Fruit fly (Drosophila melanogaster): ENCODE data around the gene RabGGTb.

RabGGTb gene

DNA sequence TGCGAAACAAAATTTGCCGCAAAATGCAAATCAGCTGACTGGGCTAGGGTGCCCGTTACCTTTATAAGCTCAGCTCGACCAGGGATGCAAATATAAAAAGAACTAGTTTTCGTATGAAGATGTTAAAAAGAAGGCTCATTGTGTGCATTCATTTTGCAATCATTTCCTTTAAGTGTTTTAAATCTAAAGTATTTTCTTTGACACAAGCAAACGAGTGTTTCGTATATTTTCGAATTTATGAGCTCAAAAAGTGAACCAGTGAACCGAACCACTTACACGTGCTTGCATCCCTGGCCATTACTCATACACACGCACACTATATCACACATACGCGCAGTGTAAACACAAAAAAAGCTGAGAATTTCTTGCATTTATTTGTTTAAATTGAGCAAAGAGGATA lies 724 bp upstream of the RabGGTb start, which contains the start of the genes Prx6a and Sbat (continued):
- peak; percentile 73 for TF ChIP-seq Dp (GFP tag; optimal IDR thresholded peaks at IDR 0.05)
- TF ChIP-seq ranshi (GFP tag; IDR thresholded peaks at IDR 0.05): peak; percentile 87
- peak; percentile 36; the same call in 1 of the 3 replicates for TF ChIP-seq CG16813 (GFP tag; IDR thresholded peaks at IDR 0.05; ENCODE audit: partially characterized antibody)
- peak; percentile 68 for TF ChIP-seq Meics (GFP tag; optimal IDR thresholded peaks at IDR 0.05)
- TF ChIP-seq CG8765 (GFP tag; IDR thresholded peaks at IDR 0.05): peak; percentile 60; the same call in 1 of the 2 replicates
- no peak for TF ChIP-seq Kr (GFP tag; optimal IDR thresholded peaks at IDR 0.05)
- TF ChIP-seq CG4424 (GFP tag; optimal IDR thresholded peaks at IDR 0.05): peak; percentile 37
- TF ChIP-seq Deaf1 (tag; optimal IDR thresholded peaks at IDR 0.05): peak; percentile 35
- peak; percentile 57 for TF ChIP-seq az2 (GFP tag; optimal IDR thresholded peaks at IDR 0.05)
- peak; percentile 99 for TF ChIP-seq CG7928 (GFP tag; optimal IDR thresholded peaks at IDR 0.05)
- TF ChIP-seq gfzf (GFP tag; optimal IDR thresholded peaks at IDR 0.05): peak; percentile 11
- peak; percentile 44 for TF ChIP-seq dm (GFP tag; optimal IDR thresholded peaks at IDR 0.05)
- no peak; the same call in 1 of the 2 replicates for TF ChIP-seq CG32767 (GFP tag; IDR thresholded peaks at IDR 0.05)
- TF ChIP-seq fd64A (GFP tag; optimal IDR thresholded peaks at IDR 0.05): no peak
- TF ChIP-seq pfk (GFP tag; optimal IDR thresholded peaks at IDR 0.05): peak; percentile 17
- TF ChIP-seq NC2α (GFP tag; optimal IDR thresholded peaks at IDR 0.05): peak; percentile 45
- TF ChIP-seq CG31224 (GFP tag; IDR thresholded peaks at IDR 0.05): peak; percentile 44; the same call in 1 of the 2 replicates
- peak; percentile 65 for TF ChIP-seq CG10979 (tag; optimal IDR thresholded peaks at IDR 0.05)
- TF ChIP-seq Dref (GFP tag; IDR thresholded peaks at IDR 0.05): peak; percentile 34; the same call in 1 of the 2 replicates
- TF ChIP-seq CG7786 (GFP tag; optimal IDR thresholded peaks at IDR 0.05): peak; percentile 77
- peak; percentile 36 for TF ChIP-seq CG4282 (GFP tag; optimal IDR thresholded peaks at IDR 0.05)
- TF ChIP-seq CG30403 (GFP tag; optimal IDR thresholded peaks at IDR 0.05): peak; percentile 81
- TF ChIP-seq Vsx1 (GFP tag; optimal IDR thresholded peaks at IDR 0.05): peak; percentile 31
- peak; percentile 34 for TF ChIP-seq CG31441 (GFP tag; IDR thresholded peaks at IDR 0.05)
- peak; percentile 50 for TF ChIP-seq Sox100B (GFP tag; optimal IDR thresholded peaks at IDR 0.05)
- TF ChIP-seq gt (GFP tag; IDR thresholded peaks at IDR 0.05): no peak
- TF ChIP-seq twi (tag; optimal IDR thresholded peaks at IDR 0.05): peak; percentile 68
- TF ChIP-seq dysf (GFP tag; IDR thresholded peaks at IDR 0.05): peak; percentile 74
- TF ChIP-seq CG17328 (GFP tag; IDR thresholded peaks at IDR 0.05): peak; percentile 36; the same call in 1 of the 2 replicates
- TF ChIP-seq Mes4 (GFP tag; optimal IDR thresholded peaks at IDR 0.05): peak; percentile 42
- TF ChIP-seq BEAF-32 (GFP tag; optimal IDR thresholded peaks at IDR 0.05): peak; percentile 44
- peak; percentile 76 for TF ChIP-seq klu (GFP tag; IDR thresholded peaks at IDR 0.05)
- peak; percentile 82 for TF ChIP-seq Rfx (GFP tag; IDR thresholded peaks at IDR 0.05)
- peak; percentile 62 for TF ChIP-seq CG14441 (GFP tag; IDR thresholded peaks at IDR 0.05)
- peak; percentile 66 for TF ChIP-seq pnt (GFP tag; optimal IDR thresholded peaks at IDR 0.05)
- TF ChIP-seq Asciz (GFP tag; optimal IDR thresholded peaks at IDR 0.05): no peak
- peak; percentile 50; the same call in 2 of the 4 replicates for TF ChIP-seq Dll (GFP tag; IDR thresholded peaks at IDR 0.05; ENCODE audit: partially characterized antibody)
- TF ChIP-seq CG7987 (GFP tag; optimal IDR thresholded peaks at IDR 0.05): peak; percentile 39
- TF ChIP-seq fd96Cb (tag; optimal IDR thresholded peaks at IDR 0.05): peak; percentile 60
- peak; percentile 97 for TF ChIP-seq row (GFP tag; IDR thresholded peaks at IDR 0.05)
- TF ChIP-seq stwl (tag; optimal IDR thresholded peaks at IDR 0.05): peak; percentile 66
- peak; percentile 58 for TF ChIP-seq CG4617 (GFP tag; optimal IDR thresholded peaks at IDR 0.05; ENCODE audit: borderline replicate concordance)
- TF ChIP-seq Optix (GFP tag; IDR thresholded peaks at IDR 0.05): peak; percentile 53; the same call in 2 of the 3 replicates
- TF ChIP-seq kni (GFP tag; optimal IDR thresholded peaks at IDR 0.05): peak; percentile 25
- TF ChIP-seq gro (GFP tag; optimal IDR thresholded peaks at IDR 0.05): peak; percentile 81
- peak; percentile 63 for TF ChIP-seq CG4404 (GFP tag; IDR thresholded peaks at IDR 0.05)
- peak; percentile 21 for TF ChIP-seq CG6854 (GFP tag; optimal IDR thresholded peaks at IDR 0.05)
- TF ChIP-seq CG9876 (GFP tag; optimal IDR thresholded peaks at IDR 0.05): peak; percentile 63
- no peak for TF ChIP-seq slou (GFP tag; optimal IDR thresholded peaks at IDR 0.05)
- peak; percentile 85 for TF ChIP-seq vvl (GFP tag; IDR thresholded peaks at IDR 0.05)
- no peak for TF ChIP-seq ara (GFP tag; IDR thresholded peaks at IDR 0.05)

Measured in whole organism, embryonic.